Fruit fly (Drosophila melanogaster) ovary, adult (tissue): ENCODE results near the gene mri.

Source experiments
- CG17801 ChIP-seq: fragments of 200-800 bp; optimal IDR thresholded peaks from 2 replicates; lab custom pipeline; 2019; ENCODE audit warnings: missing biosample characterization, mild to moderate bottlenecking, missing genetic modification characterization, moderate library complexity; ENCODE audit not compliant: partially characterized antibody

The mri gene

DNA sequence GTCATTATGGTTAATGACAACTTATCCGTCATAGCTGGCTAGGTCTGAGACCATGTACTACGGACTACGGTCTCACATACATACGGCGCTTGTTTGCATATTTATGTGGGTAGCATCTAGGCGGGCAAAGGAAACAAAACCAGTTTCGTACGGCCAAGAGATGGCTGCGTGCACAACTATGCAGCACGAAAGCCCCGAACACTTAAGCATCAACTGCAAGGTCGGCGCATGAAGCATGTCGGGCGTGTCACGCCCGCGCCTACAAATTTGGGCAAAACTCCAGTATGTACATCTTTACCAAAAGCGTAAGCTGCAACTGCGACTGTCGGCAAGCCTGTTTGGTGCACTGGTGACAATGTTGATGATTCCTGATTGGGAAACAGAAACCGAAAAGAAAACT is 22.0 kb upstream of the mri start:
- TF ChIP-seq CG17801 (GFP tag; lab: Kevin White, UChicago) = no peak

DNA sequence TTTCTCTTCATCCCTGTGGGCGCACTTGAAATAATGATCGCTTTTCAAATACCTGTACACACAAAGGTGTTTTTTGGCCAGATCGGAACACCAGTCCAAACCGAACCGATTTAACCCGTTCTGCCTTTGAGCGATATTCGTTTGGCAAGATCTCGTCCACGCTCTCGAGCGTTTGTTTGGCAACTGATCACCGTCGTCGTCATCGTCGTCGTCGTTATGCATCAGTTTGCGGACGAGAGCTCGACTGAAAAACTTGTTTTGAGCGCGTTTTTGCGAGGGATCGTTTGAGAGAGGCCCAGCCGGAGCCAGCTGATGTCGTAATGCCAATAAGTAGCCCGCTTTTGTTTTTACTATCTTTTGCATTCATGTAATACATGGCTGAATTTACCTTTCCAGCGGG is 21.5 kb upstream of the mri start:
- TF ChIP-seq CG17801 (GFP tag; lab: Kevin White, UChicago) = no peak

DNA sequence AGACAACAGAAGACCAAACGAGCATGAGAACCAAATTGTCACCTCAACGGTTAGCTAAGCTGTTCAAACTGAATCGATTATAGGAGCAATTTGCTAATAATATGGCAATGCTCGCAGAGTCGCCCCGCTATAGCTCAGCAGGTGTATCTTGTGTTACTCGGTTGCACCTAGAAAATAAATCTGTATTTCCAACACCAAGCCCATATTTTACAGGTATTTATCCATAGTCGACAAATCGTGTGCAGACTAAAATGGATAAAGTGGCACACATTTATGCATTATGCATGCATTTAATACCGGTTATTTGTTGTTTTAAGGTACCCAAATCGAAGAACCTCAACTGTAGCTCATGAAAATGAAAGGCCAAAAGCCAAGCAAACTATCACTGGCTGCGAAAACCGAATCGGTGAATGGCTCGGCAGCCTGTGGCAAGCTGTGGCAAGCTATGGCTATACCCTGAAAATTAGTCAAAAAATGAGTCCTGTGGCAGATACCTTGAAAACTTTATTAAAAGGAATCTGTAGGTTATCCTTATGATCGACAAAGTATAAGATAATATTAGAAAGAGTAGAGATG is 21.0 kb upstream of the mri start, which contains the start of gene Vdup1:
TSS of gene Vdup1 (minus strand) at position 51 of the 576 bp plus-strand sequence.
- no peak for TF ChIP-seq CG17801 (GFP tag; lab: Kevin White, UChicago)

DNA sequence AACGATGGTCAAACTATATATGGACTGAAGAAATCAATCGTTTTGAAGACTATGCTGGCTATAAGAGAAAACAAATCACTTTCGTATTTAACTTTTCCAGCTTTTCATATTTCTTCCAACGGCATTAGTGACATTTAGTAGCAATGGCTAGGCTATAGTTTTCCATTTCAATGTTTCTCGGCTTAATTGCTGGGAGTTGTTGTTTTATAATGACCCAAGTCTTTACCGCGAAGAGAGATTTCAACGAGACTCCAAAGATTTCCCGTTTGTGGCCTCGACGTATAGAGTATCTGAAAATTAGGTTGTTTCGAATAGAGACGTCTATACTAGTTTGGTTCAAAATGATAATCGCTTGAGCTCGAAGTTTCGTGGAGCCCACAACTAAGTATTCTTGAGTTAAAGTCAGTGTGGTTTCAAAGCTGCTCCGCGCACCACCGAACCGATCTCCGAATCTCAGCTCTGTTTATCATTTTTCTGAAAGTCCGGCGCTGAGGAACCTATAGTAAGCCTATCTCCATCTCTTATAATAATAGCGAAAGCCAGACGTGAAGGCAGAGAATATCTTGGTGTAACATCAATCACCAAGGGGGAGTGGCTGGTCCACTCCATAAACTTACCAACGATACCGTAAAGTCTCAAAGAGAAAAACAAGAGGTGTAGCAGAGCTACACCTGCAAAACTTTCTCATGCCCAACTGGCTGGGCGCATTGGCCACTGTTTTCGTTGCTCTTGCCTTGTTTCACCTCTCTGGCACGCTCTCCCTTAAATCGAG is 20.3 kb upstream of the mri start, which contains the start of gene CG13875:
TSS of gene CG13875 (plus strand) at position 434 of the 772 bp plus-strand sequence.
- TF ChIP-seq CG17801 (GFP tag; lab: Kevin White, UChicago) = no peak

DNA sequence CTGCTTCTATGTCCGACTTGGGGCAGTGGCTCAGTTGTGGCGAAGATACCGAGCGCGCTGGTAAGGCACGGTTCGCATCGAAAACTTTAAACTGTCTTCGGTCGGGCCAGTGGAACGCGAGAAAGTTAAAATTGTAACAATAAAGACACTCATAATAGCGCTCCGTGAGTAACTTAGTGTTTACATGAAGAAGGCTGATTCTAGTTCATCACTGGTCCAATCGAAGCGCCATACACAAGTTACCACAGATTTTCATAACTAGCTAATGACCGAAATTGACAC is 19.8 kb upstream of the mri start:
- peak; percentile 16 for TF ChIP-seq CG17801 (GFP tag; lab: Kevin White, UChicago)

DNA sequence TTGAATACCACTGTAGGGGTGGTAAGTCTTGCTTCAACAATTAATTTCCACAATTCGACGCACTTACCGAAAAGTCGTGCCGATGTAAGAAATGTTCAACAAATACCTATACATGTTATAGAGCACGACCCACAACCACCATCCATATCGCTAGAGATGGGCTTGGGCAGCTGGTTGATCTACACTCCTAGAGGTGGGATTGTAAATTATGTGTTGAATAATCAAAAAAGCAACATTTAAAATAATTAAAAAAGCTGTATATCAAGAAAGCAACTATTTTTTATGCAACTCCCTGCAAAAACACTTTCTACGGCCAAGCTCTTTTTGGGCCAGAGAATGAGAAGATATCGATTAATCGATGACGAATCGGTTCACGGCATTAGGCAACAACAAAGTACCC is 15.7 kb upstream of the mri start, which contains the start of the genes CG34140, Mkp and Mtch:
TSS of gene CG34140 (minus strand) at position 174 of the 400 bp plus-strand sequence.
TSS of gene Mkp (minus strand) at position 290 of the 400 bp plus-strand sequence.
TSS of gene Mtch (plus strand) at position 376 of the 400 bp plus-strand sequence.
- TF ChIP-seq CG17801 (GFP tag; lab: Kevin White, UChicago) = peak; percentile 87

DNA sequence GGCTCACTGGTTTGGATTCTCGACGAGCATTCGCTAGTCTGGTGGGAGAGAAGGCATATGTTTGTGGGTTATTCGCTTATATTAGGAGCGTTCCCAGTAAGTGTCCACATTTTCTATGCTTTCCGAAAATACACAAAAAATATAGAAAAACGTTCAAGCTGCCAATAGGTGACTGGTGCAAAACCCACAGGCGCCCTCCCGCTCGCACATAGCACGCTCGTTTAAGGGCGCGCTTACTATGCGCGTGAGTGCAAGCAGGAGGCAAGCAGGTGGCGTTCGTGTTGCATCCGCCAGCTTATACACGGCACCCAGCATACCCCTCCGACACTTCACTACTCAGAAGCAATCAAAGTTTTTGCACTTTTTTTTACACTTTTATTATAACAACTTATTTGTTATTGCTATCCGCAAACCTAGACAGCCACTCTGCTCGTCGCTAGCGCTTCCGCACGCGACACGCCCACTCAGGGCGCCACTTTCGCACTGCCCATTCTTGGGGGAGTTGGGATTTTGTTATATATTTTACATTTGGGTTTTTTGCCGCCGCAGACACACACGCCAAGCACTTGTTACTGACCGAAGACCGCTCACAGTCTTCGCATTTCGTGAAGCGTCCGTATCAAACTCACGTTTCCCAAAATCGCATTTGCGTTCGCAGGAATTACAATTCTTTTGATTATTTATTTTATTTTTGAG is 776 bp upstream of the mri start:
- TF ChIP-seq CG17801 (GFP tag; lab: Kevin White, UChicago) = no peak

DNA sequence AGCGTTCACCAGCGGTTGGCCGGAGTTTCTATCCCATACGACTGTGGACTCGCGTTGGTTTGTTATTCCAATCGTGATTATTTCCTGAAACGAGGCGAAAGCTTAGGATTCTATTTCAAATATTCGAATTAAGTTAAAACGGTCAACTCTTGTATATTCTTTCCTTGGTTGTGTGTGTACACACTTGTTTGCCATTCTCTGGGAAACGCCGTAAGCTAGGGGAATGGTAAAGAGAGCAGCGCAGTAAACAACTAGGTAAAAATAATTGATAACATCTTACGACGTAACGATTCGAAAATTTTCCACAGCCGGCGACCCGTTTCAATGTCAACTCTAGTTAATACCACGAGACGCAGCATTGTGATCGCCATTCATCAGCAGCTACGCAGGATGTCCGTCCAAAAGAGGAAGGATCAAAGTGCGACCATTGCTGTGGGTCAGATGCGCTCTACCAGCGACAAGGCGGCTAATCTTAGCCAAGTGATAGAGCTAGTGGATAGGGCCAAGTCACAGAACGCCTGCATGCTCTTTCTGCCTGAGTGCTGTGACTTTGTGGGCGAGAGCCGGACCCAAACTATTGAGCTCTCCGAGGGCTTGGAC is 3.7 kb downstream of the mri start, which contains the start of gene NitFhit:
TSS of gene NitFhit (plus strand) at position 195 of the 600 bp plus-strand sequence.
- no peak for TF ChIP-seq CG17801 (GFP tag; lab: Kevin White, UChicago)

DNA sequence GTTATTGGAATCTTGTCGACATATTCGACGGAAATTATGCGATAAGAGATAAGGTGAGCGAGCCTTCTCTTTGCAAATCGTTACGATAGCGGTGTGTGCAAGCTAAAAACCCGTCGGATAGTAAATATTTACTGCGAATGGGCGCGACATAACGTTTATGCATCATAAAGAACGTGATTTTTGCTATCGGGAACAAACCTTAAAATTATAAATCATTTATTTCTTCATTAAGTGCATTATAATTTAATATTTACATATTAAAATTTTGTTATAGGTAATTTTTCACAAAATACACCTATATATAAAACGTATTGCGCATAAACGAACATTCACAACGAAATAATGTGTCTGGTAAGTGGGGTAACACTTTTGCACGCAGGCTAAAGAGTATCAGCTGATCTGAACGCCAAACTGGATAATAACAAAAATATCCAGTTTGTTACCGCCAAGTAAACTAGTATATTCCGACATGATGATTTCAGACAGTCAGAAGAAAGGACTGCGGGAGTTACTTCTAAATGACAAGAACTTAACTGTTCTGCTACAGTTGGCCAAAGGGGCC is 5.8 kb downstream of the mri start, which contains the start of the genes Gk1 and CG13876:
TSS of gene Gk1 (minus strand) at position 122 of the 562 bp plus-strand sequence.
TSS of gene CG13876 (plus strand) at position 412 of the 562 bp plus-strand sequence.
- peak; percentile 99 for TF ChIP-seq CG17801 (GFP tag; lab: Kevin White, UChicago)

DNA sequence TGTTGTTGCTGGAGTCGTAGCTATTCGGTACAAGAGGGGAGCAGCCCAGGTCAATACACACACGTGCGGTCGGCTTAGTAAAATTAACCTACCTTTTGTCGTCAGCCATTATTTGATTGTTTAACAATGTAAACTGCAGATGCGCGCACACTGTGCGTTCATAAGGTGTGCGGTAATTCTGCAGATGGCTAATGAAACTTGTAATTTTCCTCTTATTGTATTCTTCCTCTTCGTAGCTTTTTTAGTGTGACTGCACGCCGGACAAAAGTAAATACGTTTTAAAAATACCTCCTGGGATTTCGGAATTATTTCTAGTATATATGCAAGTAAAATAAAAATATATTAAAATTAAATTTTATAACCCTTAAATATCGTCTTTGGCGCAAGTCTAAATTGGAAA is 11.2 kb downstream of the mri start, which contains the start of gene Prp4k:
TSS of gene Prp4k (minus strand) at position 258 of the 400 bp plus-strand sequence.
- TF ChIP-seq CG17801 (GFP tag; lab: Kevin White, UChicago) = peak; percentile 40

DNA sequence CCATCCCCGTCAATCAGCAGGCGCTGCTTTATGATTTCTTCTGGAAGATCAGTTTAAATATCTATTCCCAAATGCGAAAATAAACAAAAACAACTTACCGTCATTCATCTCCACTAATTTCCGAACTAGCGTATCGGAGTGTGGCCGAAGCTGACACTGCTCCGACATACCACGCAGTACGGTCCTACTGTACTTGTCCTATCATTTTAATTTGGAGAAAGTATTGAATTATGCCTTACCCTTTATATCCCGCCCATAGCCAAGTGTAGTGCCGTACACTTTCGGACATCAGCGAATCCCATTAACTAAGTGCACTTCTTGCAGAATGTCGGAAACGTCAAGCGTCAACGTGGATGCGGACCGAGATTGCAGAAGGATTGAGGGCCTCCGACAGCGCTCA is 12.5 kb downstream of the mri start, which contains the start of the genes thoc7 and Dis3l2:
TSS of gene thoc7 (minus strand) at position 168 of the 400 bp plus-strand sequence.
TSS of gene Dis3l2 (plus strand) at position 190 of the 400 bp plus-strand sequence.
- TF ChIP-seq CG17801 (GFP tag; lab: Kevin White, UChicago) = peak; percentile 11

DNA sequence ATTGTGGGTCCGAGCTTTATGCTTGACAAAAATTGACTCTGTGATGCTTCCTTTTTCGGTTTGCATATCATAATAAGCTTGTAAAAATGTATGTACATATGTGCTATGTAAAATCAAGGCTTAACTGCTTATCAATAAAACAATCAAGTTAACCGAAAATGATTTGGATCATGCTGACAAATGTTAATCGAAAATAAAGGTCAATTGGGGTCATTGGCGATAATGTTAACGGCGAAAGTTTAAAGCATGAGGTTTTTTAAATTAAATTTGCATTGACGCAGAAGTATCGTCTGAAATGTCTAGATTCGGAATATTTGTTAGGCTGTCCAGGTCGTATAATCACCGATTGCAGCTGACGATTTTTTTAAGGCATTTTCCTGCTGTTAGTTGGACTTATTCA is 16.4 kb downstream of the mri start, which contains the start of gene Kaz1-ORFB:
TSS of gene Kaz1-ORFB (plus strand) at position 301 of the 400 bp plus-strand sequence.
- TF ChIP-seq CG17801 (GFP tag; lab: Kevin White, UChicago) = no peak

DNA sequence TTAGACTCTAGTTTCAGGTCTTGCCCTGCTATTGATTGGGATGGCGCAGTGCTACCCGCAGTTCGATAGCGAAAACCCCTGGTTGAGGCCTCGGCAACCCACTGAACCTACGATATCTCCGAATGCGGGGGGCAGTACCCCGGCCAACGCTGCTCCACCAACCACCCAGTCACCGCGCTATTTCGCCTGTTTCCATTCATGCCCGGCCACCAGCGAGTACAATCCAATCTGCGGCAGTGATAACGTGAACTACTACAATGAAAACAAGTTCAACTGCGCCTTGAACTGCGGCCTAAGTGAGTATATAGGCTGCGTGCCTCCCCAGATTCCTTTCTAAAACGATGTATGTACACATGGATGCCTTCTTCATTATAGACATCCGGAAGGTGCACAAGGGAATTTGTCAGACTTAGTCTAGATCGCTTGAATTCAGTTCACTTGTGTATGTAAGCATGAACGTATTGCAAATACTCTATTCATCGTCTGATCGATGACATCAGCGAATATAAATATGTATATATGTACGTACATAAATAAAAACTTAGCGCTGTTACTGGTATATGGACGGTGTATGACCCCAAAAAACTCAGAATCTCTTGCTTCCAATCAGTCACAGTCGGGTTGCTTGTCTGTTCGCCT is 17.6 kb downstream of the mri start, which contains the start of gene CG13877:
TSS of gene CG13877 (plus strand) at position 589 of the 639 bp plus-strand sequence.
- TF ChIP-seq CG17801 (GFP tag; lab: Kevin White, UChicago) = no peak
